Fruit fly (Drosophila melanogaster): ENCODE data around the gene Alp13.

Alp13 gene

DNA sequence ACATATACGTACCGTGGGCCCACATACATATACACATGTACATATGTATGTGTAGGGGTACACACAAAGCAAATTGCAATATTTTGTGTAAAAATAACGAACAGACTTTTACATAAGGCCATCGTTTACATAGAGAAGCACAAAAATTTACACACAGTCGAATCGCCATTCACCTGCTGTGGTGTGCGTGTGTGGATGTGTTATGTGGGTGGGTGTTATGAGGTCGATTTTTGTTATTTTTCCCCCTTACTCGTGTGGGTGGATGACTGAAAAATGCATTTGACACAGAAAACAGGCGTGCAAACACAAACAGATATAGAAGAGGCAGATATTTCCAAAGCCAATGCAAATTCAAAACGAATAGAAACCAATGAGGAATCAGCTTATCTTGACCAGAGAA, 19.9 kb upstream of the Alp13 start:
- no peak for TF ChIP-seq D1 (tag; optimal IDR thresholded peaks at IDR 0.05)
- TF ChIP-seq CG13204 (GFP tag; optimal IDR thresholded peaks at IDR 0.05), result no peak
- no peak for TF ChIP-seq CG17806 (tag; optimal IDR thresholded peaks at IDR 0.05)
- no peak for TF ChIP-seq CG15710 (tag; optimal IDR thresholded peaks at IDR 0.05)
- no peak for TF ChIP-seq Pif1B (GFP tag; optimal IDR thresholded peaks at IDR 0.05)
- no peak for TF ChIP-seq CG9948 (tag; optimal IDR thresholded peaks at IDR 0.05)
- TF ChIP-seq Snoo (tag; optimal IDR thresholded peaks at IDR 0.05), result no peak
- no peak for TF ChIP-seq CG34367 (tag; optimal IDR thresholded peaks at IDR 0.05)

- no peak for TF ChIP-seq CG14655 (GFP tag; optimal IDR thresholded peaks at IDR 0.05)
- TF ChIP-seq Pif1A (GFP tag; optimal IDR thresholded peaks at IDR 0.05), result no peak
- no peak for TF ChIP-seq CG17806 (tag; optimal IDR thresholded peaks at IDR 0.05)
- TF ChIP-seq rn (GFP tag; IDR thresholded peaks at IDR 0.05), result no peak
- TF ChIP-seq CG13204 (GFP tag; optimal IDR thresholded peaks at IDR 0.05), result no peak
- TF ChIP-seq CG8159 (tag; optimal IDR thresholded peaks at IDR 0.05), result no peak
- no peak for TF ChIP-seq CG34367 (tag; optimal IDR thresholded peaks at IDR 0.05)
- peak; percentile 58; the same call in 1 of the 2 replicates for TF ChIP-seq Ets98B (GFP tag; IDR thresholded peaks at IDR 0.05)
- no peak for TF ChIP-seq gl (tag; optimal IDR thresholded peaks at IDR 0.05)
- peak; percentile 11 for TF ChIP-seq EcR (GFP tag; optimal IDR thresholded peaks at IDR 0.05)
- peak; percentile 76 for TF ChIP-seq CG4496 (GFP tag; IDR thresholded peaks at IDR 0.05)
- peak; percentile 64; the same call in 1 of the 2 replicates for TF ChIP-seq CG12605 (GFP tag; IDR thresholded peaks at IDR 0.05)
- no peak for TF ChIP-seq CG8301 (tag; optimal IDR thresholded peaks at IDR 0.05)
- no peak for TF ChIP-seq CG10348 (GFP tag; IDR thresholded peaks at IDR 0.05)
- TF ChIP-seq Snoo (tag; optimal IDR thresholded peaks at IDR 0.05), result no peak
- no peak for TF ChIP-seq CG32121 (GFP tag; IDR thresholded peaks at IDR 0.05)
- TF ChIP-seq D1 (tag; optimal IDR thresholded peaks at IDR 0.05), result no peak
- TF ChIP-seq CG15710 (tag; optimal IDR thresholded peaks at IDR 0.05), result no peak
- no peak for TF ChIP-seq CG9948 (tag; optimal IDR thresholded peaks at IDR 0.05)
These were observed 18.3 kb upstream of the Alp13 start for dm6 chr3R:10093252-10094030.

- TF ChIP-seq CG15710 (tag; optimal IDR thresholded peaks at IDR 0.05) (no peak), Pif1A (GFP tag; optimal IDR thresholded peaks at IDR 0.05) (no peak), gl (tag; optimal IDR thresholded peaks at IDR 0.05) (no peak)
These were observed 16.3 kb upstream of the Alp13 start for dm6 chr3R:10091513-10091912.

dm6 chr3R:10090906-10091305, 15.7 kb upstream of the Alp13 start:
- TF ChIP-seq CG15710 (tag; optimal IDR thresholded peaks at IDR 0.05) (no peak), CG4496 (GFP tag; IDR thresholded peaks at IDR 0.05) (peak; percentile 31; the same call in 1 of the 3 replicates), fd96Ca (GFP tag; IDR thresholded peaks at IDR 0.05) (no peak), CG8159 (tag; optimal IDR thresholded peaks at IDR 0.05) (no peak), CG34367 (tag; optimal IDR thresholded peaks at IDR 0.05) (no peak), CG17806 (tag; optimal IDR thresholded peaks at IDR 0.05) (no peak), Snoo (tag; optimal IDR thresholded peaks at IDR 0.05) (no peak), EcR (GFP tag; optimal IDR thresholded peaks at IDR 0.05) (no peak), D1 (tag; optimal IDR thresholded peaks at IDR 0.05) (no peak)

dm6 chr3R:10089171-10089664, 14.0 kb upstream of the Alp13 start:
- no peak for TF ChIP-seq rn (GFP tag; IDR thresholded peaks at IDR 0.05)
- TF ChIP-seq CG13204 (GFP tag; optimal IDR thresholded peaks at IDR 0.05), result no peak
- TF ChIP-seq CG9948 (tag; optimal IDR thresholded peaks at IDR 0.05), result no peak
- TF ChIP-seq Snoo (tag; optimal IDR thresholded peaks at IDR 0.05), result peak; percentile 17
- no peak for TF ChIP-seq CG12605 (GFP tag; IDR thresholded peaks at IDR 0.05)
- TF ChIP-seq CG14655 (GFP tag; optimal IDR thresholded peaks at IDR 0.05), result no peak
- no peak for TF ChIP-seq CG10348 (GFP tag; IDR thresholded peaks at IDR 0.05)
- peak; percentile 35; the same call in 1 of the 2 replicates for TF ChIP-seq Ets98B (GFP tag; IDR thresholded peaks at IDR 0.05)
- no peak for TF ChIP-seq CG8301 (tag; optimal IDR thresholded peaks at IDR 0.05)
- no peak; the same call in 2 of the 3 replicates for TF ChIP-seq fd96Ca (GFP tag; IDR thresholded peaks at IDR 0.05)
- TF ChIP-seq D1 (tag; optimal IDR thresholded peaks at IDR 0.05), result no peak
- TF ChIP-seq CG15710 (tag; optimal IDR thresholded peaks at IDR 0.05), result no peak
- peak; percentile 23 for TF ChIP-seq Pif1B (GFP tag; optimal IDR thresholded peaks at IDR 0.05)
- no peak for TF ChIP-seq CG8159 (tag; optimal IDR thresholded peaks at IDR 0.05)
- TF ChIP-seq gl (tag; optimal IDR thresholded peaks at IDR 0.05), result no peak
- peak; percentile 84 for TF ChIP-seq EcR (GFP tag; optimal IDR thresholded peaks at IDR 0.05)
- no peak for TF ChIP-seq Pif1A (GFP tag; optimal IDR thresholded peaks at IDR 0.05)
- no peak for TF ChIP-seq CG17806 (tag; optimal IDR thresholded peaks at IDR 0.05)
- no peak for TF ChIP-seq CG32121 (GFP tag; IDR thresholded peaks at IDR 0.05)
- no peak for TF ChIP-seq CG34367 (tag; optimal IDR thresholded peaks at IDR 0.05)
- TF ChIP-seq CG4496 (GFP tag; IDR thresholded peaks at IDR 0.05), result peak; percentile 54; the same call in 1 of the 3 replicates

DNA sequence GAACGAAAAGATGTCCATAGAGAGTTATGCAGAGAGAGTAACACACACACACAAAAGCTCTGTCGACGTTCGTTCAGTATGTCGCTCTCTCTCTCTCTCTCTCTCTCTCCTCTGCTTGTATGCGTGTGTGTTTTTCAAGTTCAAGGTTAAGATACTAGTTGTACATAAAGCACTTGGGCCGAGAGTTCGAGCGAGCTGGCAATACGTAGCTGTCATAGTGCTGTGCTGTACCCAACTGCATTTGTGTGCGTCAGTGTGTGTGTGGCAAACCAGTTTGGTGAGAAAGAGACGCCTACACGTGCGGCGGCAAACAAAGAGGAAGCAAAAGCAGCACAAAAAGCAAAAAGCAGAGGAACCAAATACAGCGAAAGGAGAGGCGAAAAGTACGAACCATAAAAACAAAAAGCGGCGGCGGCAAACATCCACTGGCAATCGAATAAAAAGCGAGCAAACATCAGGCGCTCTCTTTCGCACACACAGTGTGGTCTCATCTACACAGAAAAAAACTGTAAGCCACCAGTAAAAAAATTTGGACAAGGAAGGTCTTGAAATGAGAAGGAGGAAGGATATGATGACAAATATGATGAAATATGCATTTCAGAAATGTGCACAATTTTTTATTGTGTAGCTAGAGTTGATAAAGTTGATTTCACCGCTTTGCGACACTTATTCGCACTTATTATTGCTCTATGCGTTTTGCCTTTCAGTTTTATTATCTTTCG, 12.2 kb upstream of the Alp13 start:
- TF ChIP-seq rn (GFP tag; IDR thresholded peaks at IDR 0.05) (peak; percentile 90), CG8301 (tag; optimal IDR thresholded peaks at IDR 0.05) (peak; percentile 78), Snoo (tag; optimal IDR thresholded peaks at IDR 0.05) (peak; percentile 70), CG32121 (GFP tag; IDR thresholded peaks at IDR 0.05) (peak; percentile 85), CG9948 (tag; optimal IDR thresholded peaks at IDR 0.05) (peak; percentile 91), CG12605 (GFP tag; IDR thresholded peaks at IDR 0.05) (peak; percentile 77), CG15710 (tag; optimal IDR thresholded peaks at IDR 0.05) (peak; percentile 89), CG14655 (GFP tag; optimal IDR thresholded peaks at IDR 0.05) (peak; percentile 83), CG17806 (tag; optimal IDR thresholded peaks at IDR 0.05) (peak; percentile 91), CG34367 (tag; optimal IDR thresholded peaks at IDR 0.05) (peak; percentile 89), CG8159 (tag; optimal IDR thresholded peaks at IDR 0.05) (peak; percentile 89), EcR (GFP tag; optimal IDR thresholded peaks at IDR 0.05) (peak; percentile 92), fd96Ca (GFP tag; IDR thresholded peaks at IDR 0.05) (peak; percentile 93), D1 (tag; optimal IDR thresholded peaks at IDR 0.05) (peak; percentile 88), Pif1A (GFP tag; optimal IDR thresholded peaks at IDR 0.05) (peak; percentile 96), CG13204 (GFP tag; optimal IDR thresholded peaks at IDR 0.05) (peak; percentile 65), Ets98B (GFP tag; IDR thresholded peaks at IDR 0.05) (peak; percentile 81), CG4496 (GFP tag; IDR thresholded peaks at IDR 0.05) (peak; percentile 93), CG10348 (GFP tag; IDR thresholded peaks at IDR 0.05) (peak; percentile 41; the same call in 1 of the 2 replicates), gl (tag; optimal IDR thresholded peaks at IDR 0.05) (peak; percentile 80), Pif1B (GFP tag; optimal IDR thresholded peaks at IDR 0.05) (peak; percentile 90)

Measured in whole organism, pupa.